Fruit fly (Drosophila melanogaster): Measurements from ENCODE around the gene NELF-B.

DNA sequence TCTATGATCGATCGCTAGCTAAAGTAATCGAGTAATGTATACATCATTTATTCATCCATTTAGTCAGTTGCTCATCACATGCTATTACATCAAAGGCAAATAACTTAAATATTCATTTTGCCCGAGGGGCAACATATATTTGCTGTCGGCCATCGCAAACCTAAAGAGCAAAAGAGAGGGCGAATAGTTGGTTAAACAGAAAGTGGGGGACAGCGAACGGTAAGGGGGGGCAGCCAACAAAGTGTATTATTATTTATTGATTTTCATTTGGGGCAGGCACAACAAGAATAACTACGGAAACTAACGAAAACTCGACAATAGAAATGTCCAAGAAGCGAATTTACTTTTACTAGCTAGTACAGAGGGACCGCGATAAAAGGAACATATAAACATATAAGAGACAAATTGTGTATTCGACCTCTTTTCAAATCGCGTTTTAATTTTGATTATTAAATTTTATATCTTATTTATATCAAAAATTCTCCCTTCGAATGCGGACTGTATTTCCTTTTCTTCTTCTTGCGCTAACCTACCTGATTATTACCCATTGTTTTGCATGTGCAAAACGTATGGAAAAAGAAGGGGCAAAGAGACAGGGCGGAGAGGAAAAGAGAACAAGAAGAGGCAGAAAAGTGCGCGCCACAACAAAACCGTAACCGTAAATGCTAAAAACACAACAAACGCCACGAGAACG is 36.8 kb downstream of the NELF-B start:
- TF ChIP-seq CG32264 (GFP tag; optimal IDR thresholded peaks at IDR 0.05): no peak
- TF ChIP-seq dl (GFP tag; optimal IDR thresholded peaks at IDR 0.05; ENCODE audit: insufficient read depth in 1 of 2, partially characterized antibody in 2 of 2): no peak
- TF ChIP-seq OdsH (GFP tag; optimal IDR thresholded peaks at IDR 0.05): no peak
- no peak for TF ChIP-seq sv (GFP tag; optimal IDR thresholded peaks at IDR 0.05)
- TF ChIP-seq Dfd (GFP tag; optimal IDR thresholded peaks at IDR 0.05): no peak
- TF ChIP-seq psq (GFP tag; optimal IDR thresholded peaks at IDR 0.05): no peak
- no peak for TF ChIP-seq Hr78 (GFP tag; optimal IDR thresholded peaks at IDR 0.05)
- no peak for TF ChIP-seq jim (GFP tag; optimal IDR thresholded peaks at IDR 0.05)
- TF ChIP-seq usp (GFP tag; optimal IDR thresholded peaks at IDR 0.05): no peak
- no peak for TF ChIP-seq tai (GFP tag; optimal IDR thresholded peaks at IDR 0.05)
- no peak for TF ChIP-seq dmrt93B (GFP tag; optimal IDR thresholded peaks at IDR 0.05)
- no peak for TF ChIP-seq Dif (GFP tag; optimal IDR thresholded peaks at IDR 0.05; ENCODE audit: partially characterized antibody)
- no peak for TF ChIP-seq br (GFP tag; optimal IDR thresholded peaks at IDR 0.05)
